Fruit fly (Drosophila melanogaster) whole organism, embryonic: ENCODE measurements around the gene CG13896.
A peak's percentile ranks its signal among the peaks of the same experiment; 100 is the strongest.

Source experiments
- Adf1 ChIP-seq: fragments of 200-800 bp; sonication (Bioruptor generic); IDR thresholded peaks from 2 replicates; pipeline ENCODE4 v1.3.6; 2022; ENCODE audit warnings: missing biosample characterization, missing genetic modification characterization
- Awh ChIP-seq: fragments of 200-800 bp; sonication (Bioruptor generic); IDR thresholded peaks from 2 replicates; pipeline ENCODE4, ENCODE4 v1.3.6; 2022; ENCODE audit warnings: missing biosample characterization, missing genetic modification characterization
- CG11085 ChIP-seq: fragments of 200-800 bp; sonication (Bioruptor generic); IDR thresholded peaks from 2 replicates; pipeline ENCODE4 v1.3.6; 2022; ENCODE audit warnings: missing biosample characterization, missing genetic modification characterization
- CG11247 ChIP-seq: fragments of 200-800 bp; sonication (Bioruptor generic); IDR thresholded peaks from 2 replicates; pipeline ENCODE4 v1.3.6; 2022; ENCODE audit warnings: missing biosample characterization, missing genetic modification characterization
- CG11504 ChIP-seq: fragments of 200-800 bp; sonication (Bioruptor generic); optimal IDR thresholded peaks from 3 replicates; lab custom pipeline; 2019; ENCODE audit warnings: missing biosample characterization, mild to moderate bottlenecking, missing genetic modification characterization, moderate library complexity
- CG11696 ChIP-seq: fragments of 200-800 bp; sonication (Bioruptor generic); IDR thresholded peaks from 2 replicates; pipeline ENCODE4 v1.3.6; 2022; ENCODE audit warnings: missing biosample characterization, missing genetic modification characterization
- CG11723 ChIP-seq: fragments of 200-800 bp; sonication (Bioruptor generic); optimal IDR thresholded peaks from 2 replicates; lab custom pipeline; 2017; ENCODE audit warnings: missing biosample characterization, mild to moderate bottlenecking, missing genetic modification characterization
- CG12236 ChIP-seq: fragments of 200-800 bp; sonication (Bioruptor generic); optimal IDR thresholded peaks from 2 replicates; lab custom pipeline; 2016; ENCODE audit warnings: missing biosample characterization, missing genetic modification characterization
- CG15011 ChIP-seq: fragments of 200-800 bp; sonication (Bioruptor generic); optimal IDR thresholded peaks from 3 replicates; lab custom pipeline; 2018; ENCODE audit warnings: missing biosample characterization, mild to moderate bottlenecking, missing genetic modification characterization
- CG15601 ChIP-seq: fragments of 200-800 bp; sonication (Bioruptor generic); optimal IDR thresholded peaks from 3 replicates; lab custom pipeline; 2019; ENCODE audit warnings: missing biosample characterization, mild to moderate bottlenecking, missing genetic modification characterization, moderate library complexity
- CG1602 ChIP-seq: fragments of 200-800 bp; sonication (Bioruptor generic); optimal IDR thresholded peaks from 3 replicates; lab custom pipeline; 2016; ENCODE audit warnings: missing biosample characterization, missing genetic modification characterization
- CG17385 ChIP-seq: fragments of 200-800 bp; sonication (Bioruptor generic); optimal IDR thresholded peaks from 3 replicates; lab custom pipeline; 2018; ENCODE audit warnings: missing biosample characterization, mild to moderate bottlenecking, missing genetic modification characterization
- CG17568 ChIP-seq: fragments of 200-800 bp; sonication (Bioruptor generic); optimal IDR thresholded peaks from 2 replicates; lab custom pipeline; 2018; ENCODE audit warnings: missing biosample characterization, mild to moderate bottlenecking, missing genetic modification characterization, moderate library complexity
- CG30020 ChIP-seq: fragments of 200-800 bp; optimal IDR thresholded peaks from 2 replicates; lab custom pipeline; 2019; ENCODE audit warnings: missing biosample characterization, mild to moderate bottlenecking, missing genetic modification characterization, moderate library complexity
- CG31388 ChIP-seq: fragments of 200-800 bp; sonication (Bioruptor generic); optimal IDR thresholded peaks from 2 replicates; lab custom pipeline; 2016; ENCODE audit warnings: missing biosample characterization, missing genetic modification characterization
- CG32532 ChIP-seq: fragments of 200-800 bp; sonication (Bioruptor generic); IDR thresholded peaks from 2 replicates; pipeline ENCODE4 v1.3.6; 2022; ENCODE audit warnings: missing biosample characterization, missing genetic modification characterization
- CG34376 ChIP-seq: fragments of 200-800 bp; sonication (Bioruptor generic); optimal IDR thresholded peaks from 2 replicates; lab custom pipeline; 2018; ENCODE audit warnings: missing biosample characterization, mild to moderate bottlenecking, missing genetic modification characterization
- CG3847 ChIP-seq: fragments of 200-800 bp; sonication (Bioruptor generic); IDR thresholded peaks from 2 replicates; pipeline ENCODE4 v1.3.6; 2022; ENCODE audit warnings: missing biosample characterization, missing genetic modification characterization
- CG4360 ChIP-seq: fragments of 200-800 bp; sonication (Bioruptor generic); IDR thresholded peaks from 2 replicates; pipeline ENCODE4 v1.3.6; 2022; ENCODE audit warnings: missing biosample characterization, missing genetic modification characterization
- CG6175 ChIP-seq: fragments of 200-800 bp; sonication (Bioruptor generic); IDR thresholded peaks from 3 replicates; pipeline ENCODE4 v1.3.6; 2022; ENCODE audit warnings: missing biosample characterization, missing genetic modification characterization
- CG7271 ChIP-seq: fragments of 200-800 bp; sonication (Bioruptor generic); optimal IDR thresholded peaks from 2 replicates; lab custom pipeline; 2018; ENCODE audit warnings: missing biosample characterization, mild to moderate bottlenecking, missing genetic modification characterization, moderate library complexity
- CG7839 ChIP-seq: fragments of 200-800 bp; sonication (Bioruptor generic); optimal IDR thresholded peaks from 3 replicates; lab custom pipeline; 2018; ENCODE audit warnings: missing biosample characterization, mild to moderate bottlenecking, missing genetic modification characterization, moderate library complexity
- CG8388 ChIP-seq: fragments of 200-800 bp; sonication (Bioruptor generic); optimal IDR thresholded peaks from 2 replicates; lab custom pipeline; 2019; ENCODE audit warnings: missing biosample characterization, mild to moderate bottlenecking, missing genetic modification characterization, moderate library complexity
- Dek ChIP-seq: fragments of 200-800 bp; sonication (Bioruptor generic); optimal IDR thresholded peaks from 3 replicates; lab custom pipeline; 2019; ENCODE audit warnings: missing biosample characterization, mild to moderate bottlenecking, missing genetic modification characterization, moderate library complexity
- Ets97D ChIP-seq: fragments of 200-800 bp; sonication (Bioruptor generic); optimal IDR thresholded peaks from 3 replicates; lab custom pipeline; 2016; ENCODE audit warnings: missing biosample characterization, missing genetic modification characterization
- Gsc ChIP-seq: fragments of 200-800 bp; sonication (Bioruptor generic); IDR thresholded peaks from 2 replicates; pipeline ENCODE4 v1.3.6; 2022; ENCODE audit warnings: missing biosample characterization, missing genetic modification characterization
- HmgZ ChIP-seq: fragments of 200-800 bp; sonication (Bioruptor generic); optimal IDR thresholded peaks from 2 replicates; lab custom pipeline; 2018; ENCODE audit warnings: missing biosample characterization, mild to moderate bottlenecking, missing genetic modification characterization
- Hr3 ChIP-seq: fragments of 200-800 bp; sonication (Bioruptor generic); optimal IDR thresholded peaks from 3 replicates; lab custom pipeline; 2016; ENCODE audit warnings: missing biosample characterization, missing genetic modification characterization
- Hr39 ChIP-seq: fragments of >200 bp; optimal IDR thresholded peaks from 2 replicates; lab custom pipeline; 2017
- Hr78 ChIP-seq, 2 experiments: fragments of 200-800 bp in 1 of 2; fragments of >200 bp in 1 of 2; sonication (Bioruptor generic) in 1 of 2; optimal IDR thresholded peaks; 2 replicates each; lab custom pipeline; 2017 to 2019; ENCODE audit warnings: missing biosample characterization in 2 of 2, missing genetic modification characterization in 2 of 2, mild to moderate bottlenecking in 1 of 2, moderate library complexity in 1 of 2
- Lim3 ChIP-seq: fragments of 200-800 bp; sonication (Bioruptor generic); IDR thresholded peaks from 2 replicates; pipeline ENCODE4 v1.3.6; 2022; ENCODE audit warnings: missing biosample characterization, missing genetic modification characterization
- Med ChIP-seq: fragments of 200-800 bp; sonication (Bioruptor generic); peaks from one replicate; lab custom pipeline; 2016; ENCODE audit warnings: missing biosample characterization, missing genetic modification characterization, mild to moderate bottlenecking, inconsistent platforms, moderate library complexity
- Sin3A ChIP-seq: fragments of >200 bp; optimal IDR thresholded peaks from 2 replicates; lab custom pipeline; 2018
- YL-1 ChIP-seq: fragments of 200-800 bp; sonication (Bioruptor generic); optimal IDR thresholded peaks from 3 replicates; lab custom pipeline; 2017; ENCODE audit warnings: missing biosample characterization, mild to moderate bottlenecking, missing genetic modification characterization
- al ChIP-seq: fragments of 200-800 bp; sonication (Bioruptor generic); IDR thresholded peaks from 2 replicates; pipeline ENCODE4 v1.3.6; 2022; ENCODE audit warnings: missing biosample characterization, missing genetic modification characterization
- crol ChIP-seq: fragments of 200-800 bp; sonication (Bioruptor generic); IDR thresholded peaks from 2 replicates; pipeline ENCODE4 v1.3.6; 2022; ENCODE audit warnings: missing biosample characterization, missing genetic modification characterization
- crp ChIP-seq, 2 experiments: fragments of 200-800 bp; sonication (Bioruptor generic); optimal IDR thresholded peaks; 2 replicates in 1 of 2; 3 replicates in 1 of 2; lab custom pipeline; 2017; ENCODE audit warnings: missing biosample characterization in 2 of 2, missing genetic modification characterization in 2 of 2, mild to moderate bottlenecking in 1 of 2, moderate library complexity in 1 of 2
- da ChIP-seq: fragments of 200-800 bp; sonication (Bioruptor generic); optimal IDR thresholded peaks from 2 replicates; lab custom pipeline; 2016; ENCODE audit warnings: missing biosample characterization, missing genetic modification characterization
- dpn ChIP-seq, 2 experiments: fragments of 200-800 bp; sonication (Bioruptor generic); optimal IDR thresholded peaks; 3 replicates each; lab custom pipeline; 2016; ENCODE audit warnings: missing biosample characterization in 2 of 2, missing genetic modification characterization in 2 of 2
- her ChIP-seq: fragments of 200-800 bp; sonication (Bioruptor generic); optimal IDR thresholded peaks from 2 replicates; lab custom pipeline; 2016; ENCODE audit warnings: missing biosample characterization, missing genetic modification characterization
- ind ChIP-seq: fragments of 200-800 bp; sonication (Bioruptor generic); optimal IDR thresholded peaks from 3 replicates; lab custom pipeline; 2016; ENCODE audit warnings: missing biosample characterization, missing genetic modification characterization
- jumu ChIP-seq: fragments of 200-800 bp; sonication (Bioruptor generic); optimal IDR thresholded peaks from 3 replicates; lab custom pipeline; 2016; ENCODE audit warnings: missing biosample characterization, missing genetic modification characterization
- nerfin-2 ChIP-seq: fragments of 200-800 bp; sonication (Bioruptor generic); IDR thresholded peaks from 2 replicates; pipeline ENCODE4 v1.3.6; 2022; ENCODE audit warnings: missing biosample characterization, missing genetic modification characterization; ENCODE audit not compliant: partially characterized antibody
- p53 ChIP-seq: fragments of 200-800 bp; sonication (Bioruptor generic); optimal IDR thresholded peaks from 2 replicates; lab custom pipeline; 2016; ENCODE audit warnings: missing biosample characterization, missing genetic modification characterization
- pum ChIP-seq: fragments of 200-800 bp; sonication (Bioruptor generic); optimal IDR thresholded peaks from 2 replicates; lab custom pipeline; 2016; ENCODE audit warnings: missing biosample characterization, missing genetic modification characterization
- pzg ChIP-seq: fragments of 200-800 bp; sonication (Bioruptor generic); optimal IDR thresholded peaks from 3 replicates; lab custom pipeline; 2018; ENCODE audit warnings: missing biosample characterization, mild to moderate bottlenecking, missing genetic modification characterization, moderate library complexity
- sens ChIP-seq: fragments of 200-800 bp; sonication (Bioruptor generic); peaks from one replicate; lab custom pipeline; 2016; ENCODE audit warnings: missing biosample characterization, missing genetic modification characterization
- sim ChIP-seq: fragments of 200-800 bp; sonication (Bioruptor generic); IDR thresholded peaks from 2 replicates; pipeline ENCODE4 v1.3.6; 2022; ENCODE audit warnings: missing biosample characterization, missing genetic modification characterization
- slbo ChIP-seq: fragments of 200-800 bp; sonication (Bioruptor generic); IDR thresholded peaks from 2 replicates; pipeline ENCODE4 v1.3.6; 2022; ENCODE audit warnings: missing biosample characterization, missing genetic modification characterization
- ssp ChIP-seq: fragments of 200-800 bp; sonication (Bioruptor generic); IDR thresholded peaks from 2 replicates; pipeline ENCODE4 v1.3.6; 2022; ENCODE audit warnings: missing biosample characterization, missing genetic modification characterization
- wek ChIP-seq: fragments of 200-800 bp; sonication (Bioruptor generic); optimal IDR thresholded peaks from 3 replicates; lab custom pipeline; 2018; ENCODE audit warnings: missing biosample characterization, mild to moderate bottlenecking, missing genetic modification characterization, moderate library complexity

Gene CG13896

DNA sequence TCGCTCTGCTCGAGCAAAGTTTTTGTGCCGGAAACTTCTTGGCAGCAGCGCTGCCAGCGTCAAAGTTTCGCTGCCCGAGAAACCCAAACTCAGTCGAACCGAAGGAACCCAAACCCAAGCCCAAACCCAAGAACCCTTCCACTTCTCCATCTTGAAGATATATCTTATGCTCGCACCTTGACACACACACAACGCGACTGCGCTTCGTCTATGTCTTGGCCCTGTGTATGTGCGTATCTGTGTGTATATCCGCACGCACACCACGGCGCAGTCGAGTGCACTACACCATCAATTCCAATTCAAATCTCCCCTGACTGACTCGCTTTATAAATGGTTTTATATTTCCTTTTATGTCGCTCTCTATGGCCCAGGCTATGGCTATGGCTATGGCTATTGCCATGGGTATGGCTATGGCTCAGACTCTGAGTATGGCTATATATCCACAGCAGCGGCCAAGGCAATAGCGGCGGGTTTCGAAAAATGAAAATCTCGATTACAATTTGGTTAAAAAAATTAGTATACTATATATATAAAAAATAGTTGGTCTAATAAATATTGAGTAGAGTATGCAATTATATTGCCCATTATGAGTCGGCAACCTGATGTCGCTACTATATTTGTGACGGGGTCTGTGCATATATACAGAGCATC is 15.1 kb downstream of the CG13896 start (continued):
- peak; percentile 69 for TF ChIP-seq CG34376 (GFP tag; lab: Kevin White, UChicago)
- TF ChIP-seq crp (GFP tag; optimal IDR thresholded peaks at IDR 0.05; lab: Kevin White, UChicago) = peak in 1 of 2 experiments; percentile 57
- TF ChIP-seq CG11085 (GFP tag; lab: Robert Waterston, UW) = peak; percentile 85
- no peak for TF ChIP-seq Sin3A (lab: Kevin White, UChicago)
- peak; percentile 93 for TF ChIP-seq CG11723
- TF ChIP-seq da (GFP tag; lab: Kevin White, UChicago) = peak; percentile 23
- TF ChIP-seq Dek (tag; lab: Kevin White, UChicago) = peak; percentile 93
- peak; percentile 65; the same call in 1 of the 2 replicates for TF ChIP-seq crol (GFP tag; lab: Robert Waterston, UW)
- peak; percentile 90 for TF ChIP-seq YL-1 (GFP tag; lab: Kevin White, UChicago)
- peak; percentile 2 for TF ChIP-seq CG12236 (GFP tag; lab: Kevin White, UChicago)
- peak; percentile 90 for TF ChIP-seq CG31388 (GFP tag; lab: Kevin White, UChicago)
- peak; percentile 92 for TF ChIP-seq CG3847
- TF ChIP-seq CG7839 = peak; percentile 97
- no peak for TF ChIP-seq her (GFP tag; lab: Kevin White, UChicago)
- peak; percentile 76 for TF ChIP-seq wek (GFP tag; lab: Kevin White, UChicago)
- peak; percentile 93 for TF ChIP-seq sim (GFP tag; lab: Robert Waterston, UW)
- peak; percentile 88 for TF ChIP-seq CG4360
- TF ChIP-seq CG7271 = peak; percentile 94
- TF ChIP-seq CG8388 = peak; percentile 95
- TF ChIP-seq Adf1 (GFP tag; lab: Robert Waterston, UW) = peak; percentile 48
- peak; percentile 72 for TF ChIP-seq CG30020 (tag; lab: Kevin White, UChicago)
- TF ChIP-seq sens (GFP tag; lab: Kevin White, UChicago) = peak; percentile 97
- peak; percentile 93 for TF ChIP-seq CG17385
- no peak for TF ChIP-seq jumu (GFP tag; lab: Kevin White, UChicago)
- peak; percentile 96 for TF ChIP-seq HmgZ (tag; lab: Kevin White, UChicago)
- TF ChIP-seq CG11504 = peak; percentile 97
- TF ChIP-seq slbo = peak; percentile 95
- no peak for TF ChIP-seq p53 (GFP tag; lab: Kevin White, UChicago)
- TF ChIP-seq Hr3 = peak; percentile 93
- peak; percentile 64 for TF ChIP-seq pum (GFP tag; lab: Kevin White, UChicago)
- TF ChIP-seq CG15011 (GFP tag; lab: Kevin White, UChicago) = peak; percentile 93
- no peak for TF ChIP-seq Hr39 (lab: Kevin White, UChicago)
- TF ChIP-seq al (GFP tag; lab: Robert Waterston, UW) = peak; percentile 90
- TF ChIP-seq CG32532 (GFP tag; lab: Robert Waterston, UW) = peak; percentile 97
- peak in 1 of 2 experiments; percentile 89 for TF ChIP-seq Hr78 (GFP tag; optimal IDR thresholded peaks at IDR 0.05; lab: Kevin White, UChicago)
- TF ChIP-seq CG11696 (GFP tag; lab: Robert Waterston, UW) = peak; percentile 99
- TF ChIP-seq Gsc (GFP tag; lab: Robert Waterston, UW) = peak; percentile 87
- peak; percentile 66 to 92 for TF ChIP-seq dpn (GFP tag; optimal IDR thresholded peaks at IDR 0.05; lab: Kevin White, UChicago)
- peak; percentile 94 for TF ChIP-seq CG11247
- peak; percentile 93 for TF ChIP-seq CG15601 (tag; lab: Kevin White, UChicago)
- peak; percentile 85 for TF ChIP-seq CG6175 (GFP tag; lab: Robert Waterston, UW)
- peak; percentile 93 for TF ChIP-seq ind
- peak; percentile 90 for TF ChIP-seq CG1602
- TF ChIP-seq pzg = peak; percentile 4
- TF ChIP-seq Ets97D = peak; percentile 23
- no peak for TF ChIP-seq nerfin-2 (GFP tag; lab: Robert Waterston, UW)
- peak; percentile 96 for TF ChIP-seq Awh
- peak; percentile 95 for TF ChIP-seq Med
- peak; percentile 94 for TF ChIP-seq CG17568 (GFP tag; lab: Kevin White, UChicago)
- peak; percentile 79 for TF ChIP-seq Lim3 (GFP tag; lab: Robert Waterston, UW)
- peak; percentile 88 for TF ChIP-seq ssp (GFP tag; lab: Robert Waterston, UW)
